Fruit fly (Drosophila melanogaster): ENCODE results near the gene Claspin.

Claspin gene

DNA sequence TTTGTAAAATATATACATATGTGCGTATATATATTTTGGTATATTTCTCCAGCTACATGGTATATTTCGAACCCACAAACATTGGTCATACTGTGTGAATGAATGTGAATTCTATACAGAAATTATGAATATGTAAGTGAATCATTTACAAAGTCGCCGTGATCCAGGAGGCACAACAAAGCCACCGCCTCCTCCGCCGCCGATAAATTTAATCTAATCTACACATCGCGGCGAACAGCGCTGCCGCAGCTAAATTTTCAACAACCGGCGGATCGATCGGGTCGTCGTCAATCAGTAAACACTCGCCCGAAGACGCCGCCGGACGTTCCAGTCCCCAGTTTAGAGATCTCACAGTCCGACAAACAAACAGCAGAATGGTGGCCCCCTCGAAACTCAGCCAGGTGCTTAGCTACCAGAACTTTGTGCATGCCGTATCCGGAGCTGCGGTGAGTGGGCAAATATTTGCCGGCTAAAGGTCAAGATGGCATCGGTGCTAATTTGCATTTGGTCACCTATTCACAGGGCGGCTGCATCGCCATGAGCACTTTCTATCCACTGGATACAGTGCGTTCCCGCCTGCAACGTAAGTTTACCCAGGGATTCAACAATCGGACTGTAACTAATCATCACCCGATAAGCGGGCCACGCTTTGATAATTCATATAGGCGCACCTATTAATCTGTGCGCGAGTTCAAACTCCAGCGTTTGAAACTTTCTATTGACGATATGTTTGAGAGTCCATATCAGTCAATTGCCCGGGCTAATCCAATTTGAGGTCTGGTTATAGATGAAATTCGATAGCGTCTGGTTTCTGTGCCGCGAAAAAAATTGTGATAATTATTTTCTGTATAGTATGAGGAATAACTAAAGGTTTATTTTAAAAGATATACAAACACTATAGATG lies 5.6 kb downstream of the Claspin start, which contains the start of gene PMP34:
Gene PMP34, plus strand, starts transcription at position 79 of the 904 bp plus-strand sequence.
- TF ChIP-seq psq (optimal IDR thresholded peaks at IDR 0.05) (no peak), Dll (optimal IDR thresholded peaks at IDR 0.05) (no peak), pan (optimal IDR thresholded peaks at IDR 0.05) (no peak), EcR (GFP tag; optimal IDR thresholded peaks at IDR 0.05) (no peak), usp (GFP tag; optimal IDR thresholded peaks at IDR 0.05) (no peak), CG8478 (optimal IDR thresholded peaks at IDR 0.05) (no peak)

DNA sequence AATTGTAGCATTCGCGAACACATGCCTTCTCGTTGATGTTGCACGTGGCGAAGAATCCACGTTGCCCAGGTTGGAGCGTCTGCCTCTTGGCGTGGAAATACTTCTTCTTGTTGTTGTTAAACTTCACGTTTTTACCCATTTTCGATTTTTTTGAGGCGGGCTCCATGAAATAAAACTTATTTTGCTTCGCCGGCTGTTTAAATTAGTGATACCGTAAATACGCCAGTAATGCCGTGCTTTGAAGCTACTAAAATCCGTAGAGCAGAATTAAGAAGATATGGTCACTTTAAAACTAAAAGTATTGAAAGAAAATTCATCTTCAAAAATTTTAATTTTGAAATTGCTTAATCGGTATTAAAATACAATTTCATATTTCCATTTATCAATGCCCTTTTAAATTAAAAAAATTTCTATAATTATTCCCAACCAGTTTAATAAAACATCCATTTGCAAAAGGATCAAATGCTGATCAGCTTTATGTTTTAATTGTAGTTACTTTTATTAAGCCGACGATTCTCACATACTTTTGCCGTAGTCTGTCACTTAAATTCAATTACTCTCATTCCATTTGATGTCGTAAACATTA lies 8.8 kb downstream of the Claspin start, which contains the start of gene CG15014:
Gene CG15014, minus strand, starts transcription at position 228 of the 586 bp plus-strand sequence.
- no peak for TF ChIP-seq EcR (GFP tag; optimal IDR thresholded peaks at IDR 0.05)
- TF ChIP-seq Dll (optimal IDR thresholded peaks at IDR 0.05) = no peak
- TF ChIP-seq pan (optimal IDR thresholded peaks at IDR 0.05) = no peak
- no peak for TF ChIP-seq psq (optimal IDR thresholded peaks at IDR 0.05)
- no peak for TF ChIP-seq CG8478 (optimal IDR thresholded peaks at IDR 0.05)
- TF ChIP-seq usp (GFP tag; optimal IDR thresholded peaks at IDR 0.05) = no peak

DNA sequence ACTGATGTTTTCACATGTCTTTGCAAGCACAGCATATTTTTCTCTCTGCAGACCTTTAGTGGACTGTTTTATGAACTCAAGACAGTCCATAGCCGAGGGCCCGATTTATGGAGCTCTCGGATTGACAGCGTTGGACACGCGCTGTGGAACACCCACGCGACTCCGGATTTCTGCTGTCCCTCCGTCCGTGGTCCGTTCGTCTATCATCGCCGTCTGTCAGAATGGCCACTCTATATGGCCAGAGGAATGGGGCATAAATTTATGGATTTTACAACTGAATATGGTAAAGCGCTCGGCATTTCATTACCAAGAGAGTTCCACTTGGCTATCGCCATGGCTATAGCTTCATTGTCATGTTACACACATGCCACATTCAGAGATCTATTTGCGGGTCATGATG lies 14.8 kb downstream of the Claspin start:
- TF ChIP-seq pan (optimal IDR thresholded peaks at IDR 0.05) = no peak
- no peak for TF ChIP-seq usp (GFP tag; optimal IDR thresholded peaks at IDR 0.05)
- TF ChIP-seq psq (optimal IDR thresholded peaks at IDR 0.05) = no peak
- no peak for TF ChIP-seq EcR (GFP tag; optimal IDR thresholded peaks at IDR 0.05)
- no peak for TF ChIP-seq Dll (optimal IDR thresholded peaks at IDR 0.05)
- no peak for TF ChIP-seq CG8478 (optimal IDR thresholded peaks at IDR 0.05)

DNA sequence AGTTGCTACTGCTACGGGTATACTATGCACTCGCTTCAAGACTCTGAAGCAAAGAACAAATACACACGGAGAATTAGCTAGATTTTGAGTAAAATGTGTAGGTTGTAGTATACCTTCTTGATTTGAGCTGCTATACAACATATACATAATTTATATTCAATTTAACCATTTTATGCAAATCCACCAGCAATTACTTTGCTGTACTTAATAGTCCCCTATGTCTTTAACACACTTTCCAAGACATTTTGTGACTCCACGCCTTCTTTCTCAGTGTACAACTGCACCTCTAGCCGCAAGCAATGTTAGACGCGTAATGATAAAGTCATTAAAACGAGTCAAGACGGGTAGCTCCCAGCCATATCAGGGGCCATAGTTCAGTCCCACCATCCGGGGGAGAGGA lies 23.3 kb downstream of the Claspin start:
- TF ChIP-seq EcR (GFP tag; optimal IDR thresholded peaks at IDR 0.05) (no peak), usp (GFP tag; optimal IDR thresholded peaks at IDR 0.05) (no peak), CG8478 (optimal IDR thresholded peaks at IDR 0.05) (no peak), psq (optimal IDR thresholded peaks at IDR 0.05) (no peak)

DNA sequence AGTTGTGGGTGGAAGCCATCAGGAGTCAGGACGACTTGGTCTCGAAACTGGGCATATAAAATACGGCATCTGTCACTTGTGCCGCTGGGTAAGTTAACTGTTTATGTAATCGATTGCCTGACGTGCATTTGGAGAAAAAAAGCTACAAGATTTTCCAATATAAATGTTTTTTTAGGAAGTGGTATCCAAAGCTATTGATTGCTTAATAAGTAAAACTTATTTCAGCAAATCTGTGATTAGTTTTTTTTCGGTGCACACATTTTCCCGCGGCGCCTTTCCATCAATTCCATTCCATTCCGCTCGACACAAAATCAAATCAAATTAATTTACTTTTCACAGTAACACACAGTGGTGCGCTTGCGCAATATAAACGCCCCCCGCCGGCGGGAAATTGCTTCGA lies 26.2 kb downstream of the Claspin start:
- no peak for TF ChIP-seq psq (optimal IDR thresholded peaks at IDR 0.05)
- no peak for TF ChIP-seq Dll (optimal IDR thresholded peaks at IDR 0.05)
- no peak for TF ChIP-seq pan (optimal IDR thresholded peaks at IDR 0.05)
- TF ChIP-seq EcR (GFP tag; optimal IDR thresholded peaks at IDR 0.05) = no peak
- TF ChIP-seq CG8478 (optimal IDR thresholded peaks at IDR 0.05) = no peak
- no peak for TF ChIP-seq usp (GFP tag; optimal IDR thresholded peaks at IDR 0.05)

DNA sequence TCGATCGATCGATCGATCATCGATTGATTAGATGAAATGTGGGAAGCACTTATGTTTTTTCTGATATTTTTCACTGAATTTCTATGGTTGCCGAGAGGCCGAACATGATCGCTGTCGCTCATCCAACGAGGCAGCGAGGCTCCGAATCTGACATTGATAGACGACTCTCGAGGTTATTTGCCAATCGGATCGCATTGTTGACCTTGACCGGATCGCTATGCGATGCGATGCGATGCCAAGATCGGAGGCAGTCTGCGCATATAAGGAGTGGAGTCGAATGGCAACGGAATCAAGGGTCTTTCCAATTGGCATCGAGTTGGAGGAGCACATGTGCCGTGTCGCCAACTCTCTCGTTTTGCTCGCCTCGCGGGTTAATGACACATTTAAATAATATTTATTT lies 26.9 kb downstream of the Claspin start:
- TF ChIP-seq CG8478 (optimal IDR thresholded peaks at IDR 0.05) (no peak), psq (optimal IDR thresholded peaks at IDR 0.05) (no peak), Dll (optimal IDR thresholded peaks at IDR 0.05) (no peak), EcR (GFP tag; optimal IDR thresholded peaks at IDR 0.05) (no peak), usp (GFP tag; optimal IDR thresholded peaks at IDR 0.05) (no peak), pan (optimal IDR thresholded peaks at IDR 0.05) (no peak)

DNA sequence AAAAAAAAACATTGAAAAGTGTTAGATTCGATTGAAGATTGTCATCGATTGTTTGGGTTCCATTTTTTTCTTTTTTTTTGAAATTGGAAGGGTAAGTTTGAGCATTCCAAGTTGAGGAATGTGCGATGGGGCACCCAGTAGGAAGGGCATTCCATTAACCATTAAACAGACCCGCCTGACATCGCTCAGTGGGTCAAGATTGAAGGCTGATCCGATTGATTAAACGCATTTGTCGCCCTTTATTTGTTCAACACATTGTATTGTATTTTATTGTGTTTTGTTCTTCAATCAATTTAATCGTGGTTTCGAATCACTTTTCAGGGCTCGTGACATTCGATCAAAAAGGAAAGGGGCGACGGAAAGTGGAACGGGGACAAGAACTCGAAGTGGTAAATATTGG lies 27.8 kb downstream of the Claspin start:
- TF ChIP-seq pan (optimal IDR thresholded peaks at IDR 0.05) = no peak
- no peak for TF ChIP-seq Dll (optimal IDR thresholded peaks at IDR 0.05)
- no peak for TF ChIP-seq psq (optimal IDR thresholded peaks at IDR 0.05)

DNA sequence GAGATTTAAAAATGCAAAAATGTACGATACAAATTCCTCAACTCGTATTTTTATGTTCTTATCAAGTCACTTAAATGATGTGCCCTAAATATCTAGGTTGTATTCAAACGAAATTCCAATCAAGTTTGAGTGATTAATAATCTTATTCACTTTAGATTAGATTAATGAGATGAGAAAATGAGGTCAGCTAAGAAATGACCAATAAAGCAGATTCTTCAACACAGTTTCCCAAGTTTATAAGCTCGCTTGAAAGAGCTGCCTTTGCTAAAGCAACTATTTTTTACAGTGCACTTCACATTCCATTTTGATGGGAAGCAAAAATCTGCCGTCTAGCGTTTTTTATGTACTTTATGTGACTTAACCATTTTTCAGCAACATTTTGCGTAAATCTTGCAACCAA lies 33.1 kb downstream of the Claspin start:
- TF ChIP-seq usp (GFP tag; optimal IDR thresholded peaks at IDR 0.05) = no peak

DNA sequence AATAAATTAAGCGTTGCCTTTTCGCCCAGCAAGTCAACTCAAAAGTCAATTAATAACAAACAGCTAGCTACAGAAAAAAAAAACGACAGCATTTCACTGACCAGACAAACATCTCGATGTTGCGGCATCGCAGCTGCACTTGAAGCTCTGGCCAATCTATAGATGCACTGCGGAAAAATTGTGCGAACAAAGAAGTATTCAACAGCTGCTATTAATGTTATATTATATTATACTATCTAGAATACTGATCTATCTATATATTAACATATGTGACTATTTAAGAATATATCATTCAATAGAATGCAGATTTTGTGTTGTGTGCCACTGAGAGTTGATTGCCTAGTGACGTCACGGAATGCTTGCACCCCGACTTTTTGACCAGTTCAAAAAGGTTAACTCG lies 34.8 kb downstream of the Claspin start:
- TF ChIP-seq usp (GFP tag; optimal IDR thresholded peaks at IDR 0.05) = no peak
- TF ChIP-seq CG8478 (optimal IDR thresholded peaks at IDR 0.05) = no peak
- no peak for TF ChIP-seq EcR (GFP tag; optimal IDR thresholded peaks at IDR 0.05)
- TF ChIP-seq pan (optimal IDR thresholded peaks at IDR 0.05) = no peak
- TF ChIP-seq psq (optimal IDR thresholded peaks at IDR 0.05) = no peak
- TF ChIP-seq Dll (optimal IDR thresholded peaks at IDR 0.05) = no peak

DNA sequence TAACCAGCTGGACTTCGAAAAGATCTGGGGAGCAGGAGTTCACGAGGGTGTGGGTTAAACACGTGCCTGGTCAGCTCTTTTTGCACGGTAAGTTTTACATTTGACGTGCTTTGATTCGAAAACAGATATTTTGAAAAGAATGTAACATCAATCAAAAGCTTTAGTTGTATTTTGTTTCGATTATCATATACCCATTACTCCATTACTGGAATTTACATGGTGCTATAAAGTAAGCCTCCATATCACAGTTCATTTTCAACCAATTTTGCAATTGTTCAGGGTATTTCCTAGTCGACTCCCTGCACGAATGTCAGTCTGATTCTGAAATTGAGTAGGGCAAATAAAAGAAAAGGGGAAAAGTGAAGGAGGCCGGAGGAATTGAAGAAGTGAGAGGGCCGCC lies 35.6 kb downstream of the Claspin start:
- no peak for TF ChIP-seq pan (optimal IDR thresholded peaks at IDR 0.05)
- no peak for TF ChIP-seq EcR (GFP tag; optimal IDR thresholded peaks at IDR 0.05)
- TF ChIP-seq usp (GFP tag; optimal IDR thresholded peaks at IDR 0.05) = no peak

DNA sequence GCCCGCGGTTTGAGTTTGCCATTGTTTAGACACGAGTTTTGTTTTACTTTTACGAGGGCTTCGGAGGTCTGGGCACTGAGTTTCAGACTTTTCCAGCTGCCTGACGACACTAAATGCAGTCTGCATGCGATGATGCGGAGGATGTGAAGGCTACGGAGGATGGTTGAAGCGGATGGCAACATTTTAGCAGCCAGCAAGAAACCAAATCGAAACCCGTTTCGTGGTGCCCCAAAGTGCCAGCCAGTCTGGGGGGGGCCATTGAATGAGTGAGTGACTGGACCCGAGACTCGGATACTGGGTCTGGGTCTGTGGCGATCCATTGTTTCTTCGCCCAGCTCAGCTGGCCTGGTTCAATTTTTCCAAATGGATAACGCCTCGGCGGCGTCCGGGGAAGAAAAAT lies 36.0 kb downstream of the Claspin start:
- TF ChIP-seq CG8478 (optimal IDR thresholded peaks at IDR 0.05) = no peak
- TF ChIP-seq psq (optimal IDR thresholded peaks at IDR 0.05) = no peak
- TF ChIP-seq pan (optimal IDR thresholded peaks at IDR 0.05) = no peak
- no peak for TF ChIP-seq usp (GFP tag; optimal IDR thresholded peaks at IDR 0.05)
- TF ChIP-seq EcR (GFP tag; optimal IDR thresholded peaks at IDR 0.05) = no peak

DNA sequence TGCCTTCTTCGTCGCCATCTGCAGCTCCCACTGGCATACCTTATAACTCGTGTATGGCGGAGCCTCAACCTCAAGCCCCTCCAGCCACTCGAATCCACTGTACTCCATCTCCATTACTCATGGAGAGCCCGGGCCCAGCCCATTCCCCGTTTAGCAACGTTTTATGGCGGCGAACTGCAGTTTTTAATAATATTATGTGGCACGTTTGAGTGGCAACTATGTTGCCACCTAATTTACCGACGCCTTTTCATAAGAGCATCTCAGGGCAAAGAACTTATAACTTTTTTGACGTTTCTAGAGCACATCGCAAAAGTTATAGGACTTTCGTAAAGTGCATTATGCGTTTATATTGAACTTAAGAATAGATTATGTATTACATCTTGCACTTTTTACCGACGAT lies 38.7 kb downstream of the Claspin start:
- TF ChIP-seq pan (optimal IDR thresholded peaks at IDR 0.05) (no peak), EcR (GFP tag; optimal IDR thresholded peaks at IDR 0.05) (no peak), usp (GFP tag; optimal IDR thresholded peaks at IDR 0.05) (no peak), CG8478 (optimal IDR thresholded peaks at IDR 0.05) (no peak), Dll (optimal IDR thresholded peaks at IDR 0.05) (no peak), psq (optimal IDR thresholded peaks at IDR 0.05) (no peak)

DNA sequence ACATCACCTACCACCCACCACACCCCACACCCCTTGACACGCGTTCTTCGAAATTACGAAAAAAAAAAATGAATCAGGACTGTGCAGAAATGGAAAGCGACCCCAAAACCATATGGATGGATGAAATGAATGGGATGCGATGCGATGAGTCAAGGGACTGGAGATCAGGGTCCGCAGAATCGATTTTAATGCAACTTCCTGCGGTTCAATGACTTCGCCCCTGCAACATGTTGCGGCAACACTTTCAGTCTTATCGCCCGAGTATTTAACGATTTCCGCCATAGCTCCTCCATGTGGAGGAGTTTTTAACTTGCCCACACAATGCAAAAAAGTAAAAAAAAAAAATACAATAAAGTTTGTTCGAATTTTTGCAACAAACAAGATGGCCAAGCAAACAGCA lies 39.4 kb downstream of the Claspin start:
- no peak for TF ChIP-seq CG8478 (optimal IDR thresholded peaks at IDR 0.05)
- TF ChIP-seq EcR (GFP tag; optimal IDR thresholded peaks at IDR 0.05) = no peak
- no peak for TF ChIP-seq pan (optimal IDR thresholded peaks at IDR 0.05)
- no peak for TF ChIP-seq usp (GFP tag; optimal IDR thresholded peaks at IDR 0.05)
- TF ChIP-seq psq (optimal IDR thresholded peaks at IDR 0.05) = no peak
- TF ChIP-seq Dll (optimal IDR thresholded peaks at IDR 0.05) = no peak
